Worm (Caenorhabditis elegans) whole organism, L4 larva: ENCODE results near the gene K10C2.2.

ENCODE experiments used
- ZK337.2 ChIP-seq: fragments of 200-800 bp; sonication (Bioruptor generic); IDR thresholded peaks from 2 replicates; pipeline ENCODE4 v1.3.6; 2022; ENCODE audit warnings: missing genetic modification reagents, missing genetic modification characterization, missing compliant biosample characterization
- jun-1 ChIP-seq: fragments of 150-350 bp; optimal IDR thresholded peaks from 2 replicates; lab custom pipeline; 2014; ENCODE audit warnings: missing biosample characterization, missing genetic modification reagents, missing genetic modification characterization
- lin-39 ChIP-seq: fragments of 150-350 bp; optimal IDR thresholded peaks from 2 replicates; lab custom pipeline; 2014; ENCODE audit warnings: missing biosample characterization, missing genetic modification reagents, missing genetic modification characterization
- skn-1 ChIP-seq: fragments of 150-350 bp; optimal IDR thresholded peaks from 2 replicates; lab custom pipeline; 2014; ENCODE audit warnings: missing biosample characterization, missing genetic modification characterization
- spr-1 ChIP-seq: sonication (generic microtip); optimal IDR thresholded peaks from 2 replicates; lab custom pipeline; 2016; ENCODE audit warnings: mild to moderate bottlenecking, missing genetic modification characterization, missing compliant biosample characterization
- unc-39 ChIP-seq: sonication (generic microtip); optimal IDR thresholded peaks from 2 replicates; lab custom pipeline; 2017; ENCODE audit warnings: missing biosample characterization, missing genetic modification characterization

ce11 chrX:6399450-6399849 is 34.1 kb downstream of the K10C2.2 start:
- TF ChIP-seq spr-1 (tag; lab: Kevin White, UChicago) (no peak), skn-1 (tag; lab: Kevin White, UChicago) (no peak), ZK337.2 (GFP tag; lab: Robert Waterston, UW) (no peak), lin-39 (no peak), unc-39 (tag; lab: Kevin White, UChicago) (no peak), jun-1 (tag; lab: Kevin White, UChicago) (no peak)
